Worm (Caenorhabditis elegans) whole organism, L4 larva: ENCODE measurements around the gene sds-22.

Experiments used
- R02D3.7 ChIP-seq: fragments of 150-350 bp; sonication (generic microtip); optimal IDR thresholded peaks from 3 replicates; lab custom pipeline; 2014; ENCODE audit warnings: missing biosample characterization, missing genetic modification characterization
- lin-15B ChIP-seq: fragments of 150-350 bp; sonication (generic microtip); optimal IDR thresholded peaks from 3 replicates; lab custom pipeline; 2014; ENCODE audit warnings: missing biosample characterization, missing genetic modification characterization
- mxl-2 ChIP-seq: fragments of 200-800 bp; sonication (Bioruptor generic); conservative IDR thresholded peaks from 2 replicates; pipeline ENCODE4 v1.3.6; 2022; ENCODE audit warnings: missing genetic modification reagents, missing genetic modification characterization, missing compliant biosample characterization
- zag-1 ChIP-seq: fragments of 150-350 bp; optimal IDR thresholded peaks from 2 replicates; lab custom pipeline; 2014; ENCODE audit warnings: missing biosample characterization, missing genetic modification characterization
- ztf-11 ChIP-seq: fragments of 150-350 bp; optimal IDR thresholded peaks from 2 replicates; lab custom pipeline; 2014; ENCODE audit warnings: missing biosample characterization, missing genetic modification characterization

DNA sequence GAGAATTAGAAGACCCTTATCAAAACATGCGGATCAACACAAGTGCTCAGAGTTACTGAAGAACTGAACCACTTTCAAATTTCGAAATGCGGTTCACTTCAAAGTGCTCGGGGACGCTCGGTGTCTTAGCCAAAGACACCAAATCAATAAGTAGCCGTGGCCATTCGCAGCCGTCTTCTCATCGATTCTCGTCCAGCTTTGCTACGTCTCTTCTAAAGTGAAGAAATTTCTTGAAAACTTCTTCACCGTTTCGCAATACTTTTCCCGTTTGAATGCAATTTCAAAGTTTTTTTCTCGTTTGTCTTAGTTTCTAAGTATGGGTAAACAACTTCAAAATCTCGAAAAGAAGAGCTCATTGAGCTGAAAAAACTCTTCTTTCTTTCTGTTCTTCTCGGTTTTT, 26.7 kb downstream of the sds-22 start:
- TF ChIP-seq R02D3.7 (tag; lab: Kevin White, UChicago) (no peak), ztf-11 (tag; lab: Kevin White, UChicago) (no peak), zag-1 (tag; lab: Kevin White, UChicago) (no peak), mxl-2 (no peak), lin-15B (no peak)
